Worm (Caenorhabditis elegans): Measurements from ENCODE around the gene F08B12.11.

The F08B12.11 gene

DNA sequence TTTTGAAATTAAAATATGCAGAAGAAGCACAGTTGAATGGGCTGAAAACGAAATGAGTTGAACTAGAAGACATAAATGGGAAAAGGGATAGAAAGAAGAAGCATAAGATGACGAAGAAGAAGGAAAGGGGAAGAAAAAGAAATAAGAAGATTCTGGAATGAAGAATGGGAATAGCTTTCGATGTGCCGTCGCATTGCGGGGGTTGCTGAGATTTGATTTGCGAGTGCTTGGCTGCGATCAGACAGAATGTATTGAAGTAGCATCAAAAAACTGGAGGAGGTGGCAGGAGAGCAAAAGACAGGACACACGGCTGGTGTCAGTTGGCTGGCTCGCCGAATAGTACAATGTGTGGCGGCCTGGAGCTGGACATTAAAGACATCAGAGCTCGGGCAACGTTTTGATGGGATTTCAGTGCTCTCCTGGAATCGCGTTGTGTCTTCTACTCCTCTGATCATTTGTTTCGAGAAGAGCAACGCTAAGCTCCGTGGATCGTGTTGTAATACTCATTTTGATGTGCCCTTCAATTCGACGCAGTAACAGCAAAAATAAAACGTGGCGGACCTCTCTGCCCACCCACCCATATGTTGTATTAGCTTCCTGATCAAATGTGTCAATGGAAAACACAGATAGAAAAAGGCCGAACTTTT lies 5.6 kb upstream of the F08B12.11 start:
- peak; percentile 79 for TF ChIP-seq unc-42 (tag; optimal IDR thresholded peaks at IDR 0.05)
- TF ChIP-seq syd-9 (tag; optimal IDR thresholded peaks at IDR 0.05) = peak; percentile 61
- TF ChIP-seq ceh-34 (tag; optimal IDR thresholded peaks at IDR 0.05) = peak; percentile 4
- peak; percentile 48 for TF ChIP-seq ceh-31 (tag; optimal IDR thresholded peaks at IDR 0.05)
- peak; percentile 79 for TF ChIP-seq pat-9 (tag; optimal IDR thresholded peaks at IDR 0.05)
- no peak for TF ChIP-seq pax-1 (tag; optimal IDR thresholded peaks at IDR 0.05)
- TF ChIP-seq ceh-18 (tag; optimal IDR thresholded peaks at IDR 0.05) = peak; percentile 89
- peak; percentile 38 for TF ChIP-seq ref-2 (tag; optimal IDR thresholded peaks at IDR 0.05)
- no peak for TF ChIP-seq zip-5 (tag; optimal IDR thresholded peaks at IDR 0.05)
- no peak for TF ChIP-seq ceh-2 (tag; optimal IDR thresholded peaks at IDR 0.05)
- peak; percentile 58 for TF ChIP-seq unc-55 (GFP tag; optimal IDR thresholded peaks at IDR 0.05)
- no peak for TF ChIP-seq nfya-1 (tag; optimal IDR thresholded peaks at IDR 0.05)
- TF ChIP-seq C08G9.2 (tag; optimal IDR thresholded peaks at IDR 0.05) = peak; percentile 25
- TF ChIP-seq rnt-1 (tag; optimal IDR thresholded peaks at IDR 0.05) = peak; percentile 82
- peak; percentile 57 for TF ChIP-seq tbx-2 (tag; optimal IDR thresholded peaks at IDR 0.05)
- TF ChIP-seq ceh-14 (tag; optimal IDR thresholded peaks at IDR 0.05) = peak; percentile 2
- TF ChIP-seq F13H6.1 (tag; optimal IDR thresholded peaks at IDR 0.05) = peak; percentile 64

- TF ChIP-seq ceh-19 (GFP tag; optimal IDR thresholded peaks at IDR 0.05) (no peak), fkh-10 (GFP tag; optimal IDR thresholded peaks at IDR 0.05) (no peak), unc-86 (tag; optimal IDR thresholded peaks at IDR 0.05) (no peak), pha-2 (tag; optimal IDR thresholded peaks at IDR 0.05) (no peak), che-1 (tag; optimal IDR thresholded peaks at IDR 0.05) (no peak), K09A11.1 (tag; optimal IDR thresholded peaks at IDR 0.05; ENCODE audit: insufficient read depth) (no peak), unc-42 (tag; optimal IDR thresholded peaks at IDR 0.05) (no peak), tbx-2 (tag; optimal IDR thresholded peaks at IDR 0.05) (no peak), elt-2 (tag; optimal IDR thresholded peaks at IDR 0.05) (no peak), pha-4 (tag; optimal IDR thresholded peaks at IDR 0.05) (no peak), ref-2 (tag; optimal IDR thresholded peaks at IDR 0.05) (no peak), F13H6.1 (tag; optimal IDR thresholded peaks at IDR 0.05) (no peak), lin-11 (tag; optimal IDR thresholded peaks at IDR 0.05) (no peak), C38D4.7 (GFP tag; optimal IDR thresholded peaks at IDR 0.05) (no peak)
These were observed 1.5 kb upstream of the F08B12.11 start for ce11 chrX:11383359-11383758.

ce11 chrX:11385916-11386315 lies 1.1 kb downstream of the F08B12.11 start:
- TF ChIP-seq ahr-1 (tag; optimal IDR thresholded peaks at IDR 0.05) = no peak
- TF ChIP-seq ceh-18 (tag; optimal IDR thresholded peaks at IDR 0.05) = no peak
- no peak for TF ChIP-seq hlh-13 (GFP tag; optimal IDR thresholded peaks at IDR 0.05)
- TF ChIP-seq unc-55 (GFP tag; optimal IDR thresholded peaks at IDR 0.05) = no peak
- no peak for TF ChIP-seq zip-5 (tag; optimal IDR thresholded peaks at IDR 0.05)
- TF ChIP-seq ceh-19 (GFP tag; optimal IDR thresholded peaks at IDR 0.05) = no peak
- TF ChIP-seq hlh-8 (tag; optimal IDR thresholded peaks at IDR 0.05) = no peak
- no peak for TF ChIP-seq pros-1 (tag; optimal IDR thresholded peaks at IDR 0.05)
- TF ChIP-seq unc-3 (GFP tag; conservative IDR thresholded peaks at IDR 0.05) = no peak
- TF ChIP-seq unc-3 (tag; optimal IDR thresholded peaks at IDR 0.05) = no peak
- TF ChIP-seq tbx-7 (tag; optimal IDR thresholded peaks at IDR 0.05) = no peak
- TF ChIP-seq mec-3 (tag; optimal IDR thresholded peaks at IDR 0.05; ENCODE audit: borderline replicate concordance) = no peak
- TF ChIP-seq sox-2 (GFP tag; IDR thresholded peaks at IDR 0.05) = no peak
- no peak for TF ChIP-seq elt-4 (tag; optimal IDR thresholded peaks at IDR 0.05)
- TF ChIP-seq syd-9 (tag; optimal IDR thresholded peaks at IDR 0.05) = no peak

- TF ChIP-seq ceh-22 (tag; optimal IDR thresholded peaks at IDR 0.05) (no peak), lin-11 (tag; optimal IDR thresholded peaks at IDR 0.05) (no peak), unc-86 (tag; optimal IDR thresholded peaks at IDR 0.05) (no peak), ceh-31 (tag; optimal IDR thresholded peaks at IDR 0.05) (no peak), sox-2 (GFP tag; IDR thresholded peaks at IDR 0.05) (no peak), ztf-16 (tag; optimal IDR thresholded peaks at IDR 0.05) (no peak), ceh-48 (tag; optimal IDR thresholded peaks at IDR 0.05) (no peak), dve-1 (tag; optimal IDR thresholded peaks at IDR 0.05) (no peak), unc-42 (tag; optimal IDR thresholded peaks at IDR 0.05) (peak; percentile 98), ceh-19 (GFP tag; optimal IDR thresholded peaks at IDR 0.05) (peak; percentile 4)
These were observed 2.0 kb downstream of the F08B12.11 start for ce11 chrX:11386903-11387302.
